Worm (Caenorhabditis elegans): ENCODE measurements around the gene F08D12.15.

DNA sequence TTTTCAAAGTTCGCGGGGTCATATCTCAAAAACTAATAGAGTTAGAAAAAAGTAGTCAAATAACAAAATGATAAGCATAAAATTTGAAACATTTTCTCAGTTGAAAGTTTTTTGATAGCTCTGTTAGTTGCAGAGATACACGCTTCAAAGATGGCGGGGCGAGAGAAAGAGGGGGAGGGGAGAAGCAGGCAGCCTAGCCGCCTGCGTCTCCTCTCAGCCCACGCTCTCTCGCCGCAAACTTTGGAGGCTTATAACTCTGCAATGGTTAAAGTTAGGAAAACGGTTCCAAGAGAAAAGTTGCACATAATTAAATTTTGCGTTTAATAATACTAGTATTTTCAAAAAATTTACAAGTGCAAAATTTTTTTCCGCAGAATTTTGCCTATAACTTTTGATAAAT, 35.3 kb downstream of the F08D12.15 start:
- TF ChIP-seq flt-1 (GFP tag; IDR thresholded peaks at IDR 0.05) (no peak), med-1 (GFP tag; optimal IDR thresholded peaks at IDR 0.05; ENCODE audit: insufficient read depth) (no peak), ref-1 (GFP tag; conservative IDR thresholded peaks at IDR 0.05) (no peak), T22C8.4 (GFP tag; IDR thresholded peaks at IDR 0.05) (no peak), tab-1 (GFP tag; IDR thresholded peaks at IDR 0.05) (no peak), klf-2 (GFP tag; conservative IDR thresholded peaks at IDR 0.05) (no peak), ztf-23 (GFP tag; IDR thresholded peaks at IDR 0.05) (no peak)

Measured in whole organism, midembryonic.